Comparison of ENCODE assay signal across 1 fruit fly cellular context in genomic region chrX:7333298-7333743, dm6.
TF ChIP-seq lines count a peak whose summit lies in the region.

No protein-coding gene starts in this region.

TF ChIP-seq in whole organism, embryonic, 481 proteins besides CTCF, POLR2A, EP300 and RAD21 (continued from another document and continues in another):
- TF ChIP-seq insv (GFP tag; optimal IDR thresholded peaks at IDR 0.05; lab: Kevin White, UChicago): peak in 1 of 2 experiments; percentile 16
- TF ChIP-seq CG12391 (tag; optimal IDR thresholded peaks at IDR 0.05; lab: Kevin White, UChicago): no peak
- TF ChIP-seq CG1024 (GFP tag; IDR thresholded peaks at IDR 0.05; lab: Robert Waterston, UW): peak; percentile 62; the same call in 1 of the 2 replicates
- TF ChIP-seq rib (GFP tag; IDR thresholded peaks at IDR 0.05; lab: Robert Waterston, UW): no peak
- no peak for TF ChIP-seq D (optimal IDR thresholded peaks at IDR 0.05; lab: Kevin White, UChicago)
- TF ChIP-seq D (GFP tag; optimal IDR thresholded peaks at IDR 0.05; lab: Kevin White, UChicago): peak; percentile 39
- TF ChIP-seq mirr (GFP tag; optimal IDR thresholded peaks at IDR 0.05; lab: Kevin White, UChicago): peak; percentile 32
- TF ChIP-seq twi (tag; optimal IDR thresholded peaks at IDR 0.05; lab: Kevin White, UChicago): peak; percentile 33
- TF ChIP-seq CrebB (tag; optimal IDR thresholded peaks at IDR 0.05; lab: Kevin White, UChicago): peak; percentile 25
- TF ChIP-seq br (optimal IDR thresholded peaks at IDR 0.05; lab: Kevin White, UChicago): no peak
- TF ChIP-seq CG6854 (GFP tag; optimal IDR thresholded peaks at IDR 0.05; lab: Kevin White, UChicago): peak; percentile 8
- peak; percentile 59 for TF ChIP-seq CG10209 (GFP tag; optimal IDR thresholded peaks at IDR 0.05; lab: Kevin White, UChicago)
- peak; percentile 38 for TF ChIP-seq odd (GFP tag; optimal IDR thresholded peaks at IDR 0.05; lab: Kevin White, UChicago)
- no peak for TF ChIP-seq ems (GFP tag; optimal IDR thresholded peaks at IDR 0.05; lab: Kevin White, UChicago)
- TF ChIP-seq CG8944 (GFP tag; optimal IDR thresholded peaks at IDR 0.05; lab: Kevin White, UChicago): peak; percentile 38
- TF ChIP-seq zfh1 (GFP tag; IDR thresholded peaks at IDR 0.05; lab: Robert Waterston, UW): peak; percentile 20; the same call in 1 of the 3 replicates
- TF ChIP-seq Lim3 (GFP tag; IDR thresholded peaks at IDR 0.05; lab: Robert Waterston, UW): no peak
- TF ChIP-seq cad (GFP tag; optimal IDR thresholded peaks at IDR 0.05; lab: Kevin White, UChicago): peak; percentile 41
- peak; percentile 52 for TF ChIP-seq CG12236 (GFP tag; optimal IDR thresholded peaks at IDR 0.05; lab: Kevin White, UChicago)
- no peak for TF ChIP-seq Scr (GFP tag; IDR thresholded peaks at IDR 0.05; lab: Robert Waterston, UW; ENCODE audit: partially characterized antibody)
- no peak for TF ChIP-seq Meics (GFP tag; optimal IDR thresholded peaks at IDR 0.05; lab: Kevin White, UChicago)
- peak; percentile 32 for TF ChIP-seq pum (GFP tag; optimal IDR thresholded peaks at IDR 0.05; lab: Kevin White, UChicago)
- peak; percentile 26 for TF ChIP-seq CG10431 (GFP tag; optimal IDR thresholded peaks at IDR 0.05; lab: Kevin White, UChicago)
- peak; percentile 33 for TF ChIP-seq gem (tag; optimal IDR thresholded peaks at IDR 0.05; lab: Kevin White, UChicago)
- TF ChIP-seq org-1 (GFP tag; optimal IDR thresholded peaks at IDR 0.05; lab: Kevin White, UChicago): peak; percentile 51
- TF ChIP-seq sug (tag; optimal IDR thresholded peaks at IDR 0.05; lab: Kevin White, UChicago): peak; percentile 37
- no peak for TF ChIP-seq mld (GFP tag; IDR thresholded peaks at IDR 0.05; lab: Robert Waterston, UW; ENCODE audit: partially characterized antibody)
- peak; percentile 21 for TF ChIP-seq Fer1 (GFP tag; optimal IDR thresholded peaks at IDR 0.05; lab: Kevin White, UChicago)
- peak; percentile 72 for TF ChIP-seq fd64A (GFP tag; optimal IDR thresholded peaks at IDR 0.05; lab: Kevin White, UChicago)
- peak; percentile 64 for TF ChIP-seq CG3407 (GFP tag; optimal IDR thresholded peaks at IDR 0.05; lab: Kevin White, UChicago)
- no peak for TF ChIP-seq Abd-B (GFP tag; optimal IDR thresholded peaks at IDR 0.05; lab: Kevin White, UChicago)
- no peak for TF ChIP-seq lov (optimal IDR thresholded peaks at IDR 0.05; lab: Kevin White, UChicago)
- TF ChIP-seq lov (GFP tag; IDR thresholded peaks at IDR 0.05; lab: Robert Waterston, UW): peak; percentile 42; the same call in 1 of the 3 replicates
- TF ChIP-seq nerfin-2 (GFP tag; IDR thresholded peaks at IDR 0.05; lab: Robert Waterston, UW; ENCODE audit: partially characterized antibody): no peak
- peak; percentile 17 for TF ChIP-seq Hey (tag; optimal IDR thresholded peaks at IDR 0.05; lab: Kevin White, UChicago)
- no peak for TF ChIP-seq Eip74EF (GFP tag; optimal IDR thresholded peaks at IDR 0.05; lab: Kevin White, UChicago)
- peak; percentile 46 for TF ChIP-seq CG10543 (GFP tag; optimal IDR thresholded peaks at IDR 0.05; lab: Kevin White, UChicago)
- peak; percentile 37 for TF ChIP-seq Mes4 (GFP tag; optimal IDR thresholded peaks at IDR 0.05; lab: Kevin White, UChicago)
- peak; percentile 74 for TF ChIP-seq CG33557 (GFP tag; optimal IDR thresholded peaks at IDR 0.05; lab: Kevin White, UChicago)
- TF ChIP-seq Blimp-1 (GFP tag; optimal IDR thresholded peaks at IDR 0.05; lab: Kevin White, UChicago): peak; percentile 20
- TF ChIP-seq otp (GFP tag; IDR thresholded peaks at IDR 0.05; lab: Robert Waterston, UW): peak; percentile 76; the same call in 2 of the 3 replicates
- peak; percentile 16 for TF ChIP-seq CG17385 (GFP tag; optimal IDR thresholded peaks at IDR 0.05; lab: Kevin White, UChicago)
- TF ChIP-seq Opbp (GFP tag; IDR thresholded peaks at IDR 0.05; lab: Robert Waterston, UW; ENCODE audit: partially characterized antibody): no peak
- TF ChIP-seq CG3838 (GFP tag; optimal IDR thresholded peaks at IDR 0.05; lab: Kevin White, UChicago): peak; percentile 56
- TF ChIP-seq HmgZ (tag; optimal IDR thresholded peaks at IDR 0.05; lab: Kevin White, UChicago): peak; percentile 53
- peak; percentile 31 for TF ChIP-seq maf-S (GFP tag; optimal IDR thresholded peaks at IDR 0.05; lab: Kevin White, UChicago)
- peak; percentile 10 for TF ChIP-seq Fer2 (tag; optimal IDR thresholded peaks at IDR 0.05; lab: Kevin White, UChicago)
- TF ChIP-seq run (tag; optimal IDR thresholded peaks at IDR 0.05; lab: Kevin White, UChicago): no peak
- TF ChIP-seq Awh (GFP tag; IDR thresholded peaks at IDR 0.05; lab: Robert Waterston, UW): peak; percentile 80
- TF ChIP-seq CG7745 (tag; optimal IDR thresholded peaks at IDR 0.05; lab: Kevin White, UChicago): peak; percentile 84
- TF ChIP-seq CG12659 (GFP tag; optimal IDR thresholded peaks at IDR 0.05; lab: Kevin White, UChicago): peak; percentile 1
- TF ChIP-seq so (GFP tag; IDR thresholded peaks at IDR 0.05; lab: Robert Waterston, UW): 0 out of 3 replicates have a peak, but pooled peaks have one; percentile 7
- peak; percentile 87 for TF ChIP-seq onecut (GFP tag; IDR thresholded peaks at IDR 0.05; lab: Robert Waterston, UW)
- TF ChIP-seq HmgD (GFP tag; optimal IDR thresholded peaks at IDR 0.05; lab: Kevin White, UChicago): no peak
- TF ChIP-seq Xrp1 (GFP tag; IDR thresholded peaks at IDR 0.05; lab: Robert Waterston, UW): peak; percentile 79
- no peak for TF ChIP-seq CG18599 (GFP tag; optimal IDR thresholded peaks at IDR 0.05; lab: Kevin White, UChicago)
- no peak for TF ChIP-seq Drgx (GFP tag; IDR thresholded peaks at IDR 0.05; lab: Robert Waterston, UW)
- TF ChIP-seq Lhr (GFP tag; optimal IDR thresholded peaks at IDR 0.05; lab: Kevin White, UChicago): peak; percentile 35
- TF ChIP-seq CG2202 (tag; optimal IDR thresholded peaks at IDR 0.05; lab: Kevin White, UChicago): peak; percentile 40
- peak; percentile 54; the same call in 1 of the 2 replicates for TF ChIP-seq CG5953 (GFP tag; IDR thresholded peaks at IDR 0.05; lab: Robert Waterston, UW)
- peak; percentile 54; the same call in 1 of the 2 replicates for TF ChIP-seq Atf6 (GFP tag; IDR thresholded peaks at IDR 0.05; lab: Robert Waterston, UW)
- peak; percentile 53 for TF ChIP-seq Camta (GFP tag; optimal IDR thresholded peaks at IDR 0.05; lab: Kevin White, UChicago)
- TF ChIP-seq CG6813 (GFP tag; optimal IDR thresholded peaks at IDR 0.05; lab: Kevin White, UChicago): peak; percentile 58
- TF ChIP-seq MTF-1 (GFP tag; optimal IDR thresholded peaks at IDR 0.05; lab: Kevin White, UChicago; ENCODE audit: borderline replicate concordance): peak; percentile 84
- TF ChIP-seq Oli (tag; optimal IDR thresholded peaks at IDR 0.05; lab: Kevin White, UChicago): no peak
- peak; percentile 63 for TF ChIP-seq CG1603 (tag; optimal IDR thresholded peaks at IDR 0.05; lab: Kevin White, UChicago)
- peak; percentile 65 for TF ChIP-seq tup (GFP tag; optimal IDR thresholded peaks at IDR 0.05; lab: Kevin White, UChicago)
- TF ChIP-seq CG3065 (GFP tag; optimal IDR thresholded peaks at IDR 0.05; lab: Kevin White, UChicago): peak; percentile 25
- peak; percentile 28 for TF ChIP-seq dmrt99B (tag; optimal IDR thresholded peaks at IDR 0.05; lab: Kevin White, UChicago)
- peak; percentile 9 for TF ChIP-seq pb (GFP tag; optimal IDR thresholded peaks at IDR 0.05; lab: Kevin White, UChicago)
- peak; percentile 71; the same call in 1 of the 2 replicates for TF ChIP-seq CG14014 (GFP tag; IDR thresholded peaks at IDR 0.05; lab: Robert Waterston, UW)
- no peak for TF ChIP-seq grau (tag; optimal IDR thresholded peaks at IDR 0.05; lab: Kevin White, UChicago)
- TF ChIP-seq CG10654 (GFP tag; optimal IDR thresholded peaks at IDR 0.05; lab: Kevin White, UChicago): peak; percentile 39
- TF ChIP-seq CG6689 (GFP tag; IDR thresholded peaks at IDR 0.05; lab: Robert Waterston, UW): no peak
- peak; percentile 51 for TF ChIP-seq CG12219 (GFP tag; optimal IDR thresholded peaks at IDR 0.05; lab: Kevin White, UChicago)
- TF ChIP-seq Taf1 (GFP tag; IDR thresholded peaks at IDR 0.05; lab: Robert Waterston, UW): no peak
- no peak for TF ChIP-seq BtbVII (GFP tag; optimal IDR thresholded peaks at IDR 0.05; lab: Kevin White, UChicago)
- TF ChIP-seq CG11695 (GFP tag; IDR thresholded peaks at IDR 0.05; lab: Robert Waterston, UW): peak; percentile 58; the same call in 2 of the 3 replicates
- TF ChIP-seq E2f1 (GFP tag; IDR thresholded peaks at IDR 0.05; lab: Robert Waterston, UW): peak; percentile 20; the same call in 1 of the 2 replicates
- TF ChIP-seq CG16815 (GFP tag; optimal IDR thresholded peaks at IDR 0.05; lab: Kevin White, UChicago): no peak
- TF ChIP-seq CG6683 (GFP tag; optimal IDR thresholded peaks at IDR 0.05; lab: Kevin White, UChicago): no peak
- peak; percentile 33 for TF ChIP-seq CG9727 (GFP tag; optimal IDR thresholded peaks at IDR 0.05; lab: Kevin White, UChicago)
- 0 out of 3 replicates have a peak, but pooled peaks have one; percentile 41 for TF ChIP-seq Dbx (GFP tag; IDR thresholded peaks at IDR 0.05; lab: Robert Waterston, UW)
- TF ChIP-seq Pdp1 (GFP tag; optimal IDR thresholded peaks at IDR 0.05; lab: Kevin White, UChicago): peak in 1 of 2 experiments; percentile 61
- TF ChIP-seq CG12299 (tag; optimal IDR thresholded peaks at IDR 0.05; lab: Kevin White, UChicago): no peak
- TF ChIP-seq psq (GFP tag; optimal IDR thresholded peaks at IDR 0.05; lab: Kevin White, UChicago): peak; percentile 9
- peak; percentile 41; the same call in 1 of the 2 replicates for TF ChIP-seq CG14441 (GFP tag; IDR thresholded peaks at IDR 0.05; lab: Robert Waterston, UW)
- peak; percentile 1 for TF ChIP-seq Six4 (GFP tag; optimal IDR thresholded peaks at IDR 0.05; lab: Kevin White, UChicago)
- peak; percentile 52 for TF ChIP-seq CG17359 (tag; optimal IDR thresholded peaks at IDR 0.05; lab: Kevin White, UChicago)
- TF ChIP-seq CG3726 (GFP tag; IDR thresholded peaks at IDR 0.05; lab: Robert Waterston, UW): no peak
- peak; percentile 5 for TF ChIP-seq CG15011 (GFP tag; optimal IDR thresholded peaks at IDR 0.05; lab: Kevin White, UChicago)
- no peak; the same call in 2 of the 3 replicates for TF ChIP-seq ase (GFP tag; IDR thresholded peaks at IDR 0.05; lab: Robert Waterston, UW)
- TF ChIP-seq pan (optimal IDR thresholded peaks at IDR 0.05; lab: Kevin White, UChicago): no peak
- peak in 1 of 2 experiments; percentile 54 for TF ChIP-seq pan (GFP tag; optimal IDR thresholded peaks at IDR 0.05 in 1 of 2, IDR thresholded peaks at IDR 0.05 in 1 of 2)
- peak; percentile 35; the same call in 1 of the 2 replicates for TF ChIP-seq Rfx (GFP tag; IDR thresholded peaks at IDR 0.05; lab: Robert Waterston, UW)
- TF ChIP-seq sob (GFP tag; IDR thresholded peaks at IDR 0.05; lab: Robert Waterston, UW): peak; percentile 42; the same call in 1 of the 2 replicates
- TF ChIP-seq CG8089 (GFP tag; optimal IDR thresholded peaks at IDR 0.05; lab: Kevin White, UChicago): peak; percentile 62
- TF ChIP-seq CG13424 (tag; optimal IDR thresholded peaks at IDR 0.05; lab: Kevin White, UChicago): peak; percentile 13
- peak; percentile 38 to 39 for TF ChIP-seq Hr51 (GFP tag; optimal IDR thresholded peaks at IDR 0.05; lab: Kevin White, UChicago)
- TF ChIP-seq CG34376 (GFP tag; optimal IDR thresholded peaks at IDR 0.05; lab: Kevin White, UChicago): peak; percentile 57
- no peak for TF ChIP-seq CG7271 (tag; optimal IDR thresholded peaks at IDR 0.05; lab: Kevin White, UChicago)
- TF ChIP-seq pros (GFP tag; optimal IDR thresholded peaks at IDR 0.05; lab: Kevin White, UChicago): no peak
- peak; percentile 87 for TF ChIP-seq Med (GFP tag; lab: Kevin White, UChicago)
- TF ChIP-seq bsh (GFP tag; optimal IDR thresholded peaks at IDR 0.05; lab: Kevin White, UChicago): peak in 1 of 2 experiments; percentile 42
- peak; percentile 53 for TF ChIP-seq CG5180 (GFP tag; optimal IDR thresholded peaks at IDR 0.05; lab: Kevin White, UChicago)
- TF ChIP-seq Dip3 (GFP tag; optimal IDR thresholded peaks at IDR 0.05; lab: Kevin White, UChicago): no peak
- TF ChIP-seq emc (GFP tag; optimal IDR thresholded peaks at IDR 0.05; lab: Kevin White, UChicago): no peak
- TF ChIP-seq CG31365 (tag; optimal IDR thresholded peaks at IDR 0.05; lab: Kevin White, UChicago): peak; percentile 12
- 0 out of 3 replicates have a peak, but pooled peaks have one; percentile 37 for TF ChIP-seq H15 (GFP tag; IDR thresholded peaks at IDR 0.05; lab: Robert Waterston, UW)
- peak; percentile 71 for TF ChIP-seq CG12071 (GFP tag; optimal IDR thresholded peaks at IDR 0.05; lab: Kevin White, UChicago)
- TF ChIP-seq HLH3B (GFP tag; IDR thresholded peaks at IDR 0.05; lab: Robert Waterston, UW): peak; percentile 59; the same call in 1 of the 2 replicates
- TF ChIP-seq CG13894 (tag; optimal IDR thresholded peaks at IDR 0.05; lab: Kevin White, UChicago): no peak
- peak; percentile 13 for TF ChIP-seq CG18262 (tag; optimal IDR thresholded peaks at IDR 0.05; lab: Kevin White, UChicago)
- TF ChIP-seq CG15479 (GFP tag; optimal IDR thresholded peaks at IDR 0.05; lab: Kevin White, UChicago): peak; percentile 4
- TF ChIP-seq lab (GFP tag; optimal IDR thresholded peaks at IDR 0.05; lab: Kevin White, UChicago): peak; percentile 35
- peak; percentile 28 for TF ChIP-seq Sox100B (GFP tag; optimal IDR thresholded peaks at IDR 0.05; lab: Kevin White, UChicago)
- peak; percentile 79 for TF ChIP-seq kni (GFP tag; optimal IDR thresholded peaks at IDR 0.05; lab: Kevin White, UChicago)
- TF ChIP-seq CG1602 (GFP tag; optimal IDR thresholded peaks at IDR 0.05; lab: Kevin White, UChicago): peak; percentile 14
- peak; percentile 24 for TF ChIP-seq bcd (GFP tag; optimal IDR thresholded peaks at IDR 0.05; lab: Kevin White, UChicago)
- peak; percentile 73; the same call in 1 of the 2 replicates for TF ChIP-seq seq (GFP tag; IDR thresholded peaks at IDR 0.05; lab: Robert Waterston, UW)
- TF ChIP-seq CoRest (tag; optimal IDR thresholded peaks at IDR 0.05; lab: Kevin White, UChicago): no peak
- TF ChIP-seq sr (GFP tag; IDR thresholded peaks at IDR 0.05; lab: Robert Waterston, UW): no peak
- TF ChIP-seq unpg (GFP tag; optimal IDR thresholded peaks at IDR 0.05; lab: Kevin White, UChicago): no peak
- peak; percentile 65; the same call in 1 of the 2 replicates for TF ChIP-seq sens-2 (GFP tag; IDR thresholded peaks at IDR 0.05; lab: Robert Waterston, UW)
- no peak for TF ChIP-seq CG7786 (GFP tag; optimal IDR thresholded peaks at IDR 0.05; lab: Kevin White, UChicago)
- TF ChIP-seq CG2678 (tag; optimal IDR thresholded peaks at IDR 0.05; lab: Kevin White, UChicago): peak; percentile 49
- TF ChIP-seq tll (GFP tag; optimal IDR thresholded peaks at IDR 0.05; lab: Kevin White, UChicago): peak in 1 of 2 experiments; percentile 51
- peak; percentile 54; the same call in 1 of the 2 replicates for TF ChIP-seq ara (GFP tag; IDR thresholded peaks at IDR 0.05; lab: Robert Waterston, UW)
- peak; percentile 56 for TF ChIP-seq dmrt11E (tag; optimal IDR thresholded peaks at IDR 0.05; lab: Kevin White, UChicago)
